Worm (Caenorhabditis elegans): ENCODE measurements around the gene srh-89.

DNA sequence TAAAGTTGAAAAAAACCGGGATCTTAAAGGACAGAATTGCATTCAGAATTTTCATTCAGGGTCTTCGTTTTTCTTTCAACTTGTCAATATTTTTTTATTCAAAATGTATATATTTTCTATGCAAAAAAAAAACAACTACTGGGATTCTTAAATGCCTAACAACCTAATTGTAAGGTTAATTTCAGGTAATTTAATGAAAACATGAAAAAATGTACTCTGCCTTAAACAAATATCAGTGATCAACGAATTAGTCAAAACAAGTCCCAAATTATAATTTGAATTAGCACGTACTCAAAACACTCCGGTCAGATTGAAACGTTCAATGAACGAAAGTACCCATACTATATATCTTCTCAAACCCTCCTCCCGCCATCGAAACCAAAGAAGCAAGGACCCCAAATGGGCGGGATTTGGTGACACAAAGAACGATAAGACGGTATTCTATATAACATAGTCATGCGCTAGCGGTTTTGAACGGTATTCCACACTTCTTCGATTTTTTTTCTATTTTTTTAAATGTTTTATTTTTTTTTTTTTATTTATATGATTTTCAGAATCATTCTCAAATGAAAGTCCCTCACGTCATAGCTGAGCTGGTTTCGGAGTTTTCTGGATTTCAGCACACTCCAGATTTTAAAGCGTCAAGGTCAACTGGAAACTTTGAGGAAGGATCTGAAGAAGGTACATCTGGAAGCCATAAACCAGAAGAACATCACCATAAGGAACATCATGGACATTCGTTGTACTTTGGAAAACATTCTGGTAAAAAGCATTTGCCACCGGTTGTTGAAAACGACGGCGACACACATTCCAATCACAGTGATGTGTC, 29.0 kb downstream of the srh-89 start, which contains the start of the genes ddo-2 and F25E5.8:
- TF ChIP-seq madf-9 (GFP tag; conservative IDR thresholded peaks at IDR 0.05): no peak
- no peak for TF ChIP-seq attf-4 (tag; optimal IDR thresholded peaks at IDR 0.05)
- TF ChIP-seq pha-4 (GFP tag; IDR thresholded peaks at IDR 0.05): no peak
- TF ChIP-seq pha-4 (tag; optimal IDR thresholded peaks at IDR 0.05): no peak
